Worm (Caenorhabditis elegans): ENCODE results near the gene nhr-57.

DNA sequence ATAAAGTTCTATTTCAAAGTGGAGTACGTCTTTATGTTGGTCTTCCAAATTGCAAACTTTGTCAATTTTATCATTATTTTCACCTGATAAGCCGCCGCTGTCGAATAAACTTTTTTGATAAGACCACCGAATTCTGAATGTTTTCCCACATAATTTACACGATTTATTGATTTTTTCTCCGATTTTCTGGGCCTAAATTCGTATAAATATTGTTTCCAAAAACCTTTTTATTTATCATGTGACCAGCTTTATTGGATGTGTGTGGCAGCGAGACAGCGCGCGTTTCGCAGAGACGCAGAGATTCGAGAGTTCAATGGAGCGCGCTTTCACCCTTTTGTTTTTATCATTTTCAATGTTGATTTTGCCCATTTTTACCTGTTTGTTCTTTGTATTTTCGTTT, 11.3 kb downstream of the nhr-57 start:
- TF ChIP-seq npax-4 (tag; optimal IDR thresholded peaks at IDR 0.05), result no peak
- no peak for TF ChIP-seq nhr-11 (tag; optimal IDR thresholded peaks at IDR 0.05)
- TF ChIP-seq pha-4 (tag; optimal IDR thresholded peaks at IDR 0.05), result no peak
- TF ChIP-seq ztf-16 (tag; optimal IDR thresholded peaks at IDR 0.05), result no peak
- TF ChIP-seq unc-55 (GFP tag; optimal IDR thresholded peaks at IDR 0.05), result peak; percentile 21
- TF ChIP-seq mec-3 (tag; optimal IDR thresholded peaks at IDR 0.05; ENCODE audit: borderline replicate concordance), result no peak
